ENCODE assay signal across 4 fruit fly cellular contexts in genomic region chr3R:5060281-5060668, dm6.
TF ChIP-seq lines count a peak whose summit lies in the region.

No protein-coding gene starts in this region.

- no peak for TF ChIP-seq CTCF in whole organism, embryonic (GFP tag; optimal IDR thresholded peaks at IDR 0.05; lab: Kevin White, UChicago)

TF ChIP-seq in whole organism, embryonic, 481 proteins besides CTCF, POLR2A, EP300 and RAD21 (continues in another document):
- TF ChIP-seq Poxn (GFP tag; IDR thresholded peaks at IDR 0.05; lab: Robert Waterston, UW), result no peak
- TF ChIP-seq CrebB (tag; optimal IDR thresholded peaks at IDR 0.05; lab: Kevin White, UChicago), result no peak
- TF ChIP-seq CG14441 (GFP tag; IDR thresholded peaks at IDR 0.05; lab: Robert Waterston, UW), result 0 out of 2 replicates have a peak, but pooled peaks have one; percentile 4
- TF ChIP-seq CG18262 (tag; optimal IDR thresholded peaks at IDR 0.05; lab: Kevin White, UChicago), result peak; percentile 2
- TF ChIP-seq CG8281 (tag; optimal IDR thresholded peaks at IDR 0.05; lab: Kevin White, UChicago), result no peak
- peak; percentile 40 for TF ChIP-seq Sox102F (GFP tag; optimal IDR thresholded peaks at IDR 0.05; lab: Kevin White, UChicago)
- peak; percentile 2 for TF ChIP-seq CG30403 (GFP tag; optimal IDR thresholded peaks at IDR 0.05; lab: Kevin White, UChicago)
- TF ChIP-seq shn (GFP tag; optimal IDR thresholded peaks at IDR 0.05; lab: Kevin White, UChicago), result peak; percentile 10
- no peak for TF ChIP-seq Dll (GFP tag; IDR thresholded peaks at IDR 0.05; lab: Robert Waterston, UW; ENCODE audit: partially characterized antibody)
- peak; percentile 62 for TF ChIP-seq CG1603 (tag; optimal IDR thresholded peaks at IDR 0.05; lab: Kevin White, UChicago)
- TF ChIP-seq sens (GFP tag; lab: Kevin White, UChicago), result peak; percentile 91
- TF ChIP-seq Stat92E (GFP tag; optimal IDR thresholded peaks at IDR 0.05; lab: Kevin White, UChicago), result peak in 1 of 3 experiments; percentile 78
- peak; percentile 27 for TF ChIP-seq Mes4 (GFP tag; optimal IDR thresholded peaks at IDR 0.05; lab: Kevin White, UChicago)
- TF ChIP-seq CG10267 (tag; optimal IDR thresholded peaks at IDR 0.05; lab: Kevin White, UChicago), result peak; percentile 13
- TF ChIP-seq CG17359 (tag; optimal IDR thresholded peaks at IDR 0.05; lab: Kevin White, UChicago), result peak; percentile 11
- no peak for TF ChIP-seq CG2129 (GFP tag; IDR thresholded peaks at IDR 0.05; lab: Robert Waterston, UW; ENCODE audit: partially characterized antibody)
- no peak for TF ChIP-seq CG7963 (GFP tag; IDR thresholded peaks at IDR 0.05; lab: Robert Waterston, UW; ENCODE audit: partially characterized antibody)
- TF ChIP-seq CG34376 (GFP tag; optimal IDR thresholded peaks at IDR 0.05; lab: Kevin White, UChicago), result no peak
- peak; percentile 27 for TF ChIP-seq CG12391 (tag; optimal IDR thresholded peaks at IDR 0.05; lab: Kevin White, UChicago)
- no peak for TF ChIP-seq CG15073 (GFP tag; optimal IDR thresholded peaks at IDR 0.05; lab: Kevin White, UChicago)
- TF ChIP-seq Pdp1 (GFP tag; optimal IDR thresholded peaks at IDR 0.05; lab: Kevin White, UChicago), result peak in 1 of 2 experiments; percentile 18
- peak; percentile 31 for TF ChIP-seq unpg (GFP tag; optimal IDR thresholded peaks at IDR 0.05; lab: Kevin White, UChicago)

TF ChIP-seq in whole organism, prepupa, 60 proteins besides CTCF, POLR2A, EP300 and RAD21 (continues in another document):
- TF ChIP-seq CG6163 (GFP tag; IDR thresholded peaks at IDR 0.05; lab: Robert Waterston, UW) (peak; percentile 62), Met (GFP tag; optimal IDR thresholded peaks at IDR 0.05; lab: Kevin White, UChicago) (peak; percentile 81), achi (GFP tag; optimal IDR thresholded peaks at IDR 0.05; lab: Kevin White, UChicago) (peak; percentile 68), Eip75B (GFP tag; optimal IDR thresholded peaks at IDR 0.05; lab: Kevin White, UChicago) (peak; percentile 70), Eip93F (GFP tag; optimal IDR thresholded peaks at IDR 0.05; lab: Kevin White, UChicago) (no peak), Ets96B (tag; optimal IDR thresholded peaks at IDR 0.05; lab: Kevin White, UChicago) (peak; percentile 64), fkh (GFP tag; optimal IDR thresholded peaks at IDR 0.05; lab: Kevin White, UChicago) (no peak), cyc (GFP tag; optimal IDR thresholded peaks at IDR 0.05; lab: Kevin White, UChicago) (peak; percentile 74), Hr39 (GFP tag; optimal IDR thresholded peaks at IDR 0.05; lab: Kevin White, UChicago) (peak; percentile 82), CG11294 (GFP tag; IDR thresholded peaks at IDR 0.05; lab: Robert Waterston, UW) (no peak), lz (GFP tag; optimal IDR thresholded peaks at IDR 0.05; lab: Kevin White, UChicago) (peak; percentile 74), CG16779 (tag; optimal IDR thresholded peaks at IDR 0.05; lab: Kevin White, UChicago) (no peak), CG34406 (GFP tag; optimal IDR thresholded peaks at IDR 0.05; lab: Kevin White, UChicago) (peak; percentile 69), CG11902 (GFP tag; optimal IDR thresholded peaks at IDR 0.05; lab: Kevin White, UChicago) (peak; percentile 56), CG6276 (GFP tag; optimal IDR thresholded peaks at IDR 0.05; lab: Kevin White, UChicago) (no peak), fd59A (GFP tag; optimal IDR thresholded peaks at IDR 0.05; lab: Kevin White, UChicago) (peak; percentile 34), eg (GFP tag; IDR thresholded peaks at IDR 0.05; lab: Robert Waterston, UW) (peak; percentile 48), CG6808 (GFP tag; optimal IDR thresholded peaks at IDR 0.05; lab: Kevin White, UChicago) (peak; percentile 32), CG4318 (GFP tag; optimal IDR thresholded peaks at IDR 0.05; lab: Kevin White, UChicago) (peak; percentile 41), Eip78C (GFP tag; lab: Kevin White, UChicago) (peak; percentile 97), CG6854 (GFP tag; optimal IDR thresholded peaks at IDR 0.05; lab: Kevin White, UChicago) (no peak), Hr4 (GFP tag; optimal IDR thresholded peaks at IDR 0.05; lab: Kevin White, UChicago) (peak; percentile 72), Hr38 (GFP tag; optimal IDR thresholded peaks at IDR 0.05; lab: Kevin White, UChicago) (no peak), Lpt (GFP tag; optimal IDR thresholded peaks at IDR 0.05; lab: Kevin White, UChicago) (no peak)

TF ChIP-seq in whole organism, pupa, 21 proteins besides CTCF, POLR2A, EP300 and RAD21:
- TF ChIP-seq Pif1B (GFP tag; optimal IDR thresholded peaks at IDR 0.05; lab: Kevin White, UChicago) (peak; percentile 55), rn (GFP tag; IDR thresholded peaks at IDR 0.05; lab: Robert Waterston, UW) (0 out of 2 replicates have a peak, but pooled peaks have one; percentile 19), CG8159 (tag; optimal IDR thresholded peaks at IDR 0.05; lab: Kevin White, UChicago) (peak; percentile 70), CG32121 (GFP tag; IDR thresholded peaks at IDR 0.05; lab: Robert Waterston, UW) (peak; percentile 7; the same call in 1 of the 2 replicates), fd96Ca (GFP tag; IDR thresholded peaks at IDR 0.05; lab: Robert Waterston, UW) (peak; percentile 7; the same call in 1 of the 3 replicates), CG4496 (GFP tag; IDR thresholded peaks at IDR 0.05; lab: Robert Waterston, UW) (peak; percentile 59; the same call in 2 of the 3 replicates), CG15710 (tag; optimal IDR thresholded peaks at IDR 0.05; lab: Kevin White, UChicago) (peak; percentile 53), CG14655 (GFP tag; optimal IDR thresholded peaks at IDR 0.05; lab: Kevin White, UChicago) (peak; percentile 49), CG8301 (tag; optimal IDR thresholded peaks at IDR 0.05; lab: Kevin White, UChicago) (peak; percentile 43), D1 (tag; optimal IDR thresholded peaks at IDR 0.05; lab: Kevin White, UChicago) (no peak), Ets98B (GFP tag; IDR thresholded peaks at IDR 0.05; lab: Robert Waterston, UW) (0 out of 2 replicates have a peak, but pooled peaks have one; percentile 16), EcR (GFP tag; optimal IDR thresholded peaks at IDR 0.05; lab: Kevin White, UChicago) (no peak), CG9948 (tag; optimal IDR thresholded peaks at IDR 0.05; lab: Kevin White, UChicago) (peak; percentile 49), CG12605 (GFP tag; IDR thresholded peaks at IDR 0.05; lab: Robert Waterston, UW) (no peak), Snoo (tag; optimal IDR thresholded peaks at IDR 0.05; lab: Kevin White, UChicago) (peak; percentile 30), CG34367 (tag; optimal IDR thresholded peaks at IDR 0.05; lab: Kevin White, UChicago) (peak; percentile 59), Pif1A (GFP tag; optimal IDR thresholded peaks at IDR 0.05; lab: Kevin White, UChicago) (peak; percentile 55), gl (tag; optimal IDR thresholded peaks at IDR 0.05; lab: Kevin White, UChicago) (no peak), CG10348 (GFP tag; IDR thresholded peaks at IDR 0.05; lab: Robert Waterston, UW) (no peak), CG17806 (tag; optimal IDR thresholded peaks at IDR 0.05; lab: Kevin White, UChicago) (peak; percentile 71), CG13204 (GFP tag; optimal IDR thresholded peaks at IDR 0.05; lab: Kevin White, UChicago) (no peak)
TF ChIP-seq in whole organism, pupa: peak in this region for 15.

TF ChIP-seq in whole organism, wandering third instar larva, 38 proteins besides CTCF, POLR2A, EP300 and RAD21:
- peak; percentile 18 for TF ChIP-seq Hnf4 (GFP tag; optimal IDR thresholded peaks at IDR 0.05; lab: Kevin White, UChicago)
- TF ChIP-seq Rel (GFP tag; optimal IDR thresholded peaks at IDR 0.05; lab: Kevin White, UChicago), result no peak
- no peak for TF ChIP-seq Rel (tag; optimal IDR thresholded peaks at IDR 0.05; lab: Kevin White, UChicago)
- no peak for TF ChIP-seq Myc (optimal IDR thresholded peaks at IDR 0.05; lab: Kevin White, UChicago)
- TF ChIP-seq CG32264 (GFP tag; optimal IDR thresholded peaks at IDR 0.05; lab: Kevin White, UChicago), result no peak
- TF ChIP-seq jim (GFP tag; optimal IDR thresholded peaks at IDR 0.05; lab: Kevin White, UChicago), result no peak
- TF ChIP-seq OdsH (GFP tag; optimal IDR thresholded peaks at IDR 0.05; lab: Kevin White, UChicago), result peak; percentile 46
- peak; percentile 66 for TF ChIP-seq sage (GFP tag; optimal IDR thresholded peaks at IDR 0.05; lab: Kevin White, UChicago)
- TF ChIP-seq dsf (GFP tag; optimal IDR thresholded peaks at IDR 0.05; lab: Kevin White, UChicago; ENCODE audit: borderline replicate concordance), result no peak
- no peak for TF ChIP-seq Sp1 (GFP tag; optimal IDR thresholded peaks at IDR 0.05; lab: Kevin White, UChicago)
- TF ChIP-seq CrebA (GFP tag; optimal IDR thresholded peaks at IDR 0.05; lab: Kevin White, UChicago; ENCODE audit: borderline replicate concordance), result no peak
- no peak for TF ChIP-seq CG9705 (GFP tag; optimal IDR thresholded peaks at IDR 0.05; lab: Kevin White, UChicago)
- TF ChIP-seq Hr83 (GFP tag; optimal IDR thresholded peaks at IDR 0.05; lab: Kevin White, UChicago; ENCODE audit: poor library complexity, severe bottlenecking), result no peak
- no peak for TF ChIP-seq dl (GFP tag; optimal IDR thresholded peaks at IDR 0.05; lab: Kevin White, UChicago; ENCODE audit: insufficient read depth in 1 of 2, partially characterized antibody in 2 of 2)
- peak; percentile 47 for TF ChIP-seq h (GFP tag; optimal IDR thresholded peaks at IDR 0.05; lab: Kevin White, UChicago)
- TF ChIP-seq fru (GFP tag; optimal IDR thresholded peaks at IDR 0.05; lab: Kevin White, UChicago), result peak; percentile 4
- no peak for TF ChIP-seq N (GFP tag; optimal IDR thresholded peaks at IDR 0.05; lab: Kevin White, UChicago)
- TF ChIP-seq dmrt93B (GFP tag; optimal IDR thresholded peaks at IDR 0.05; lab: Kevin White, UChicago), result no peak
- peak in 1 of 2 experiments; percentile 45 for TF ChIP-seq foxo (GFP tag; optimal IDR thresholded peaks at IDR 0.05; lab: Kevin White, UChicago)
- peak; percentile 28 for TF ChIP-seq ey (GFP tag; optimal IDR thresholded peaks at IDR 0.05; lab: Kevin White, UChicago)
- no peak for TF ChIP-seq br (GFP tag; optimal IDR thresholded peaks at IDR 0.05; lab: Kevin White, UChicago)
- TF ChIP-seq rgr (GFP tag; optimal IDR thresholded peaks at IDR 0.05; lab: Kevin White, UChicago), result peak; percentile 42
- TF ChIP-seq sv (GFP tag; optimal IDR thresholded peaks at IDR 0.05; lab: Kevin White, UChicago), result no peak
- TF ChIP-seq HLH106 (tag; optimal IDR thresholded peaks at IDR 0.05; lab: Kevin White, UChicago), result peak; percentile 20
- TF ChIP-seq Hr78 (GFP tag; optimal IDR thresholded peaks at IDR 0.05; lab: Kevin White, UChicago), result no peak

Comparison
In these comparisons a context has a peak if more than half of its experiments do, and no peak if none do; other contexts are left out.
1. Of the 7 proteins assayed by ChIP-seq in both whole organism, embryonic and whole organism, prepupa: peak only in whole organism, embryonic: none; only in whole organism, prepupa: Gug and Hr39; in both: Sox102F; in neither: 4.